Worm (Caenorhabditis elegans) whole organism, young adult: ENCODE results near the gene M04B2.7.

ENCODE experiments used
- F22D6.2 ChIP-seq: sonication (generic microtip); optimal IDR thresholded peaks from 2 replicates; lab custom pipeline; 2016; ENCODE audit warnings: mild to moderate bottlenecking, missing genetic modification characterization, missing compliant biosample characterization
- F49E8.2 ChIP-seq: sonication (generic microtip); optimal IDR thresholded peaks from 3 replicates; lab custom pipeline; 2017; ENCODE audit warnings: missing genetic modification characterization, mild to moderate bottlenecking, missing compliant biosample characterization, antibody characterized with exemption, moderate library complexity; ENCODE audit not compliant: insufficient read depth
- K11D2.4 ChIP-seq: fragments of 200-800 bp; sonication (Bioruptor generic); IDR thresholded peaks from 2 replicates; pipeline ENCODE4 v1.3.6; 2022; ENCODE audit warnings: missing genetic modification reagents, missing genetic modification characterization, missing compliant biosample characterization
- Y56A3A.18 ChIP-seq: fragments of 200-800 bp; sonication (Bioruptor generic); IDR thresholded peaks from 2 replicates; pipeline ENCODE4 v1.3.6; 2022; ENCODE audit warnings: missing genetic modification reagents, missing genetic modification characterization, missing compliant biosample characterization
- ama-1 ChIP-seq, 3 experiments: fragments of 150-350 bp in 1 of 3; sonication (generic microtip) in 2 of 3; optimal IDR thresholded peaks; 2 replicates each; lab custom pipeline; 2014 to 2018; ENCODE audit warnings: missing biosample characterization in 2 of 3, missing genetic modification characterization in 2 of 3, missing genetic modification reagents in 2 of 3
- attf-6 ChIP-seq: fragments of 200-800 bp; sonication (Bioruptor generic); IDR thresholded peaks from 2 replicates; pipeline ENCODE4 v1.3.6; 2022; ENCODE audit warnings: missing genetic modification reagents, missing genetic modification characterization, missing compliant biosample characterization
- ceh-58 ChIP-seq: fragments of 200-800 bp; sonication (Bioruptor generic); IDR thresholded peaks from 2 replicates; pipeline ENCODE4 v1.3.6; 2022; ENCODE audit warnings: missing genetic modification characterization, missing compliant biosample characterization
- him-1 ChIP-seq: sonication (generic microtip); optimal IDR thresholded peaks from 2 replicates; lab custom pipeline; 2016; ENCODE audit warnings: missing genotype, missing genetic modification reagents, missing genetic modification characterization, missing compliant biosample characterization
- hsf-1 ChIP-seq: fragments of 200-800 bp; sonication (Bioruptor generic); IDR thresholded peaks from 2 replicates; pipeline ENCODE4 v1.3.6; 2022; ENCODE audit warnings: missing genetic modification reagents, missing genetic modification characterization, missing compliant biosample characterization
- madf-8 ChIP-seq: fragments of 200-800 bp; sonication (Bioruptor generic); conservative IDR thresholded peaks from 2 replicates; pipeline ENCODE4 v1.3.6; 2022; ENCODE audit warnings: missing genetic modification reagents, missing genetic modification characterization, missing compliant biosample characterization
- repo-1 ChIP-seq: sonication (generic microtip); optimal IDR thresholded peaks from 2 replicates; lab custom pipeline; 2017; ENCODE audit warnings: mild to moderate bottlenecking, missing genetic modification characterization, missing compliant biosample characterization
- snpc-4 ChIP-seq, 5 experiments: fragments of 150-350 bp in 1 of 5; sonication (generic microtip) in 4 of 5; optimal IDR thresholded peaks; 2 replicates each; lab custom pipeline; 2014 to 2018; ENCODE audit warnings: missing genetic modification characterization in 5 of 5, missing biosample characterization in 3 of 5, antibody characterized with exemption in 2 of 5, mild to moderate bottlenecking in 2 of 5, missing compliant biosample characterization in 2 of 5, missing genotype in 2 of 5, moderate library complexity in 2 of 5, missing genetic modification reagents in 1 of 5
- zfh-2 ChIP-seq: fragments of 200-800 bp; sonication (Bioruptor generic); conservative IDR thresholded peaks from 2 replicates; pipeline ENCODE4 v1.3.6; 2022; ENCODE audit warnings: missing genetic modification reagents, missing genetic modification characterization, missing compliant biosample characterization

ce11 chrIV:11593415-11594190 is 45.0 kb upstream of the M04B2.7 start, which contains the start of gene F40F11.3:
- TF ChIP-seq him-1 (tag; lab: Kevin White, UChicago) (no peak), repo-1 (tag; lab: Kevin White, UChicago) (peak; percentile 87), F22D6.2 (tag; lab: Kevin White, UChicago) (no peak), attf-6 (GFP tag; lab: Robert Waterston, UW) (no peak), ceh-58 (GFP tag; lab: Robert Waterston, UW) (no peak; the same call in 1 of the 2 replicates), ama-1 (optimal IDR thresholded peaks at IDR 0.05; lab: Kevin White, UChicago) (no peak), ama-1 (GFP tag; optimal IDR thresholded peaks at IDR 0.05; lab: Kevin White, UChicago) (no peak), F49E8.2 (tag; lab: Kevin White, UChicago) (no peak), madf-8 (GFP tag; lab: Robert Waterston, UW) (no peak), snpc-4 (GFP tag; optimal IDR thresholded peaks at IDR 0.05; lab: Kevin White, UChicago) (no peak), snpc-4 (tag; optimal IDR thresholded peaks at IDR 0.05; lab: Kevin White, UChicago) (peak in 3 of 4 experiments; percentile 20 to 44 (median 26)), zfh-2 (no peak; the same call in 1 of the 2 replicates), Y56A3A.18 (GFP tag; lab: Robert Waterston, UW) (peak; percentile 83), K11D2.4 (peak; percentile 61), hsf-1 (GFP tag; lab: Robert Waterston, UW) (no peak)
